Fruit fly (Drosophila melanogaster) whole organism, embryonic: ENCODE data around the gene eco.

ENCODE experiments used
- Awh ChIP-seq: fragments of 200-800 bp; sonication (Bioruptor generic); IDR thresholded peaks from 2 replicates; pipeline ENCODE4, ENCODE4 v1.3.6; 2022; ENCODE audit warnings: missing biosample characterization, missing genetic modification characterization
- CG10321 ChIP-seq: fragments of 200-800 bp; sonication (Bioruptor generic); IDR thresholded peaks from 2 replicates; pipeline ENCODE4 v1.3.6; 2022; ENCODE audit warnings: missing biosample characterization, missing genetic modification characterization
- CG10462 ChIP-seq: fragments of 200-800 bp; sonication (Bioruptor generic); optimal IDR thresholded peaks from 2 replicates; lab custom pipeline; 2016; ENCODE audit warnings: missing biosample characterization, missing genetic modification characterization
- CG11085 ChIP-seq: fragments of 200-800 bp; sonication (Bioruptor generic); IDR thresholded peaks from 2 replicates; pipeline ENCODE4 v1.3.6; 2022; ENCODE audit warnings: missing biosample characterization, missing genetic modification characterization
- CG11247 ChIP-seq: fragments of 200-800 bp; sonication (Bioruptor generic); IDR thresholded peaks from 2 replicates; pipeline ENCODE4 v1.3.6; 2022; ENCODE audit warnings: missing biosample characterization, missing genetic modification characterization
- CG12071 ChIP-seq: fragments of 200-800 bp; sonication (Bioruptor generic); optimal IDR thresholded peaks from 3 replicates; lab custom pipeline; 2018; ENCODE audit warnings: missing biosample characterization, mild to moderate bottlenecking, missing genetic modification characterization
- CG15269 ChIP-seq: fragments of 200-800 bp; sonication (Bioruptor generic); optimal IDR thresholded peaks from 2 replicates; lab custom pipeline; 2018; ENCODE audit warnings: missing biosample characterization, mild to moderate bottlenecking, missing genetic modification characterization, moderate library complexity
- CG17385 ChIP-seq: fragments of 200-800 bp; sonication (Bioruptor generic); optimal IDR thresholded peaks from 3 replicates; lab custom pipeline; 2018; ENCODE audit warnings: missing biosample characterization, mild to moderate bottlenecking, missing genetic modification characterization
- CG2199 ChIP-seq: fragments of 200-800 bp; sonication (Bioruptor generic); IDR thresholded peaks from 3 replicates; pipeline ENCODE4 v1.3.6; 2022; ENCODE audit warnings: missing biosample characterization, missing genetic modification characterization
- CG30020 ChIP-seq: fragments of 200-800 bp; optimal IDR thresholded peaks from 2 replicates; lab custom pipeline; 2019; ENCODE audit warnings: missing biosample characterization, mild to moderate bottlenecking, missing genetic modification characterization, moderate library complexity
- CG3065 ChIP-seq: fragments of 200-800 bp; sonication (Bioruptor generic); optimal IDR thresholded peaks from 2 replicates; lab custom pipeline; 2016; ENCODE audit warnings: missing biosample characterization, missing genetic modification characterization
- CG32772 ChIP-seq: fragments of 200-800 bp; sonication (Bioruptor generic); IDR thresholded peaks from 2 replicates; pipeline ENCODE4 v1.3.6; 2022; ENCODE audit warnings: missing biosample characterization, missing genetic modification characterization
- CG34422 ChIP-seq: fragments of 200-800 bp; sonication (Bioruptor generic); IDR thresholded peaks from 3 replicates; pipeline ENCODE4 v1.3.6; 2022; ENCODE audit warnings: missing biosample characterization, missing genetic modification characterization
- CG4282 ChIP-seq: fragments of 200-800 bp; sonication (Bioruptor generic); optimal IDR thresholded peaks from 2 replicates; lab custom pipeline; 2016; ENCODE audit warnings: missing biosample characterization, missing genetic modification characterization
- CG4617 ChIP-seq: fragments of 200-800 bp; sonication (Bioruptor generic); optimal IDR thresholded peaks from 3 replicates; lab custom pipeline; 2016; ENCODE audit warnings: missing biosample characterization, missing genetic modification characterization, borderline replicate concordance
- CG6272 ChIP-seq: fragments of 200-800 bp; sonication (Bioruptor generic); IDR thresholded peaks from 2 replicates; pipeline ENCODE4 v1.3.6; 2022; ENCODE audit warnings: missing biosample characterization, missing genetic modification characterization
- CG6854 ChIP-seq: fragments of 200-800 bp; sonication (Bioruptor generic); optimal IDR thresholded peaks from 3 replicates; lab custom pipeline; 2017; ENCODE audit warnings: missing biosample characterization, mild to moderate bottlenecking, missing genetic modification characterization
- CG7839 ChIP-seq: fragments of 200-800 bp; sonication (Bioruptor generic); optimal IDR thresholded peaks from 3 replicates; lab custom pipeline; 2018; ENCODE audit warnings: missing biosample characterization, mild to moderate bottlenecking, missing genetic modification characterization, moderate library complexity
- CG7987 ChIP-seq: fragments of 200-800 bp; sonication (Bioruptor generic); optimal IDR thresholded peaks from 2 replicates; lab custom pipeline; 2018; ENCODE audit warnings: missing biosample characterization, mild to moderate bottlenecking, missing genetic modification characterization, moderate library complexity
- CG8478 ChIP-seq: fragments of >200 bp; optimal IDR thresholded peaks from 2 replicates; lab custom pipeline; 2018
- CG9876 ChIP-seq: fragments of 200-800 bp; sonication (Bioruptor generic); optimal IDR thresholded peaks from 2 replicates; lab custom pipeline; 2016; ENCODE audit warnings: missing biosample characterization, missing genetic modification characterization
- Eip74EF ChIP-seq, 2 experiments: fragments of 200-800 bp in 1 of 2; fragments of >200 bp in 1 of 2; sonication (Bioruptor generic) in 1 of 2; optimal IDR thresholded peaks; 2 replicates each; lab custom pipeline; 2017 to 2019; ENCODE audit warnings: missing biosample characterization in 2 of 2, missing genetic modification characterization in 2 of 2, mild to moderate bottlenecking in 1 of 2, moderate library complexity in 1 of 2
- Fer2 ChIP-seq: fragments of 200-800 bp; sonication (Bioruptor generic); optimal IDR thresholded peaks from 2 replicates; lab custom pipeline; 2018; ENCODE audit warnings: missing biosample characterization, mild to moderate bottlenecking, missing genetic modification characterization, moderate library complexity
- HLH4C ChIP-seq: fragments of 200-800 bp; sonication (Bioruptor generic); IDR thresholded peaks from 3 replicates; pipeline ENCODE4 v1.3.6; 2022; ENCODE audit warnings: missing biosample characterization, missing genetic modification characterization; ENCODE audit not compliant: partially characterized antibody
- Hr51 ChIP-seq, 2 experiments: fragments of 200-800 bp; sonication (Bioruptor generic); optimal IDR thresholded peaks; 2 replicates in 1 of 2; 3 replicates in 1 of 2; lab custom pipeline; 2016 to 2018; ENCODE audit warnings: missing biosample characterization in 2 of 2, missing genetic modification characterization in 2 of 2, mild to moderate bottlenecking in 1 of 2, moderate library complexity in 1 of 2
- MESR4 ChIP-seq: fragments of 200-800 bp; sonication (Bioruptor generic); optimal IDR thresholded peaks from 2 replicates; lab custom pipeline; 2018; ENCODE audit warnings: missing biosample characterization, mild to moderate bottlenecking, missing genetic modification characterization, moderate library complexity
- MTF-1 ChIP-seq: fragments of 200-800 bp; sonication (Bioruptor generic); optimal IDR thresholded peaks from 2 replicates; lab custom pipeline; 2018; ENCODE audit warnings: missing biosample characterization, mild to moderate bottlenecking, missing genetic modification characterization, borderline replicate concordance
- Med ChIP-seq: fragments of 200-800 bp; sonication (Bioruptor generic); peaks from one replicate; lab custom pipeline; 2016; ENCODE audit warnings: missing biosample characterization, missing genetic modification characterization, mild to moderate bottlenecking, inconsistent platforms, moderate library complexity
- Meics ChIP-seq: fragments of 200-800 bp; sonication (Bioruptor generic); optimal IDR thresholded peaks from 2 replicates; lab custom pipeline; 2017; ENCODE audit warnings: missing biosample characterization, mild to moderate bottlenecking, missing genetic modification characterization
- Mes4 ChIP-seq: fragments of 200-800 bp; sonication (Bioruptor generic); optimal IDR thresholded peaks from 2 replicates; lab custom pipeline; 2016; ENCODE audit warnings: missing biosample characterization, missing genetic modification characterization
- Mrtf ChIP-seq: fragments of 200-800 bp; sonication (Bioruptor generic); IDR thresholded peaks from 3 replicates; pipeline ENCODE4 v1.3.6; 2022; ENCODE audit warnings: missing biosample characterization, missing genetic modification characterization
- Neu2 ChIP-seq: fragments of 200-800 bp; sonication (Bioruptor generic); optimal IDR thresholded peaks from 3 replicates; lab custom pipeline; 2016; ENCODE audit warnings: missing biosample characterization, missing genetic modification characterization, borderline replicate concordance
- Scr ChIP-seq: fragments of 200-800 bp; sonication (Bioruptor generic); IDR thresholded peaks from 2 replicates; pipeline ENCODE4 v1.3.6; 2022; ENCODE audit warnings: missing biosample characterization, missing genetic modification characterization; ENCODE audit not compliant: partially characterized antibody
- bsh ChIP-seq, 2 experiments: fragments of 200-800 bp; sonication (Bioruptor generic); optimal IDR thresholded peaks; 2 replicates each; lab custom pipeline; 2017 to 2018; ENCODE audit warnings: mild to moderate bottlenecking in 2 of 2, missing biosample characterization in 2 of 2, missing genetic modification characterization in 2 of 2, moderate library complexity in 1 of 2
- cad ChIP-seq: fragments of >200 bp; optimal IDR thresholded peaks from 2 replicates; lab custom pipeline; 2017; ENCODE audit warnings: missing biosample characterization, missing genetic modification characterization
- chn ChIP-seq: fragments of 200-800 bp; sonication (Bioruptor generic); optimal IDR thresholded peaks from 2 replicates; lab custom pipeline; 2016; ENCODE audit warnings: missing biosample characterization, missing genetic modification characterization
- ci ChIP-seq: fragments of 200-800 bp; sonication (Bioruptor generic); IDR thresholded peaks from 3 replicates; pipeline ENCODE4 v1.3.6; 2022; ENCODE audit warnings: missing biosample characterization, missing genetic modification characterization
- crc ChIP-seq: fragments of 200-800 bp; sonication (Bioruptor generic); optimal IDR thresholded peaks from 2 replicates; lab custom pipeline; 2016; ENCODE audit warnings: missing biosample characterization, missing genetic modification characterization
- dati ChIP-seq: fragments of 200-800 bp; sonication (Bioruptor generic); IDR thresholded peaks from 2 replicates; pipeline ENCODE4 v1.3.6; 2022; ENCODE audit warnings: missing biosample characterization, missing genetic modification characterization
- hkb ChIP-seq, 2 experiments: fragments of 200-800 bp in 1 of 2; fragments of >200 bp in 1 of 2; sonication (Bioruptor generic) in 1 of 2; IDR thresholded peaks in 1 of 2; optimal IDR thresholded peaks in 1 of 2; 2 replicates each; pipeline versions ENCODE4 v1.3.6 to Lab custom; 2017 to 2022; ENCODE audit warnings: missing biosample characterization in 1 of 2, missing genetic modification characterization in 1 of 2
- jumu ChIP-seq: fragments of 200-800 bp; sonication (Bioruptor generic); optimal IDR thresholded peaks from 3 replicates; lab custom pipeline; 2016; ENCODE audit warnings: missing biosample characterization, missing genetic modification characterization
- kni ChIP-seq: fragments of 200-800 bp; sonication (Bioruptor generic); optimal IDR thresholded peaks from 3 replicates; lab custom pipeline; 2017; ENCODE audit warnings: mild to moderate bottlenecking, missing biosample characterization, missing genetic modification reagents, missing genetic modification characterization
- nmo ChIP-seq: fragments of 200-800 bp; sonication (Bioruptor generic); optimal IDR thresholded peaks from 2 replicates; lab custom pipeline; 2018; ENCODE audit warnings: missing biosample characterization, mild to moderate bottlenecking, missing genetic modification characterization, moderate library complexity
- pum ChIP-seq: fragments of 200-800 bp; sonication (Bioruptor generic); optimal IDR thresholded peaks from 2 replicates; lab custom pipeline; 2016; ENCODE audit warnings: missing biosample characterization, missing genetic modification characterization
- pzg ChIP-seq: fragments of 200-800 bp; sonication (Bioruptor generic); optimal IDR thresholded peaks from 3 replicates; lab custom pipeline; 2018; ENCODE audit warnings: missing biosample characterization, mild to moderate bottlenecking, missing genetic modification characterization, moderate library complexity
- shn ChIP-seq: fragments of 200-800 bp; sonication (Bioruptor generic); optimal IDR thresholded peaks from 3 replicates; lab custom pipeline; 2016; ENCODE audit warnings: missing biosample characterization, missing genetic modification characterization
- toy ChIP-seq: fragments of 200-800 bp; sonication (Bioruptor generic); IDR thresholded peaks from 2 replicates; pipeline ENCODE4 v1.3.6; 2022; ENCODE audit warnings: missing biosample characterization, missing genetic modification characterization
- twi ChIP-seq: fragments of 200-800 bp; optimal IDR thresholded peaks from 2 replicates; lab custom pipeline; 2019; ENCODE audit warnings: missing biosample characterization, mild to moderate bottlenecking, missing genetic modification characterization, moderate library complexity
- unpg ChIP-seq: fragments of 200-800 bp; sonication (Bioruptor generic); optimal IDR thresholded peaks from 3 replicates; lab custom pipeline; 2018; ENCODE audit warnings: missing biosample characterization, mild to moderate bottlenecking, missing genetic modification characterization, moderate library complexity
- zfh1 ChIP-seq: fragments of 200-800 bp; sonication (Bioruptor generic); IDR thresholded peaks from 3 replicates; pipeline ENCODE4 v1.3.6; 2022; ENCODE audit warnings: missing biosample characterization, missing genetic modification characterization

The eco gene

dm6 chr3L:7368934-7369333 is 29.8 kb upstream of the eco start, which contains the start of gene Sh3beta:
TSS of gene Sh3beta (minus strand) at chr3L:7369260.
- TF ChIP-seq CG8478 (lab: Kevin White, UChicago) (no peak), Med (GFP tag; lab: Kevin White, UChicago) (peak; percentile 76), CG6272 (no peak), CG34422 (GFP tag; lab: Robert Waterston, UW) (0 out of 3 replicates have a peak, but pooled peaks have one; percentile 21), zfh1 (no peak), CG9876 (GFP tag; lab: Kevin White, UChicago) (no peak), Meics (GFP tag; lab: Kevin White, UChicago) (peak; percentile 38), CG17385 (no peak), Hr51 (GFP tag; optimal IDR thresholded peaks at IDR 0.05; lab: Kevin White, UChicago) (no peak), CG10321 (GFP tag; lab: Robert Waterston, UW) (peak; percentile 16; the same call in 1 of the 2 replicates), CG2199 (GFP tag; lab: Robert Waterston, UW) (no peak), Fer2 (tag; lab: Kevin White, UChicago) (no peak), HLH4C (no peak), CG7987 (GFP tag; lab: Kevin White, UChicago) (no peak), MESR4 (GFP tag; lab: Kevin White, UChicago) (peak; percentile 51), Neu2 (GFP tag; lab: Kevin White, UChicago) (no peak), dati (GFP tag; lab: Robert Waterston, UW) (no peak), CG12071 (GFP tag; lab: Kevin White, UChicago) (no peak), CG6854 (no peak), pzg (GFP tag; lab: Kevin White, UChicago) (peak; percentile 2), cad (GFP tag; lab: Kevin White, UChicago) (peak; percentile 6), CG10462 (no peak), Scr (no peak), CG4617 (GFP tag; lab: Kevin White, UChicago) (peak; percentile 39), CG7839 (tag; lab: Kevin White, UChicago) (no peak), CG11085 (GFP tag; lab: Robert Waterston, UW) (no peak), Awh (GFP tag; lab: Robert Waterston, UW) (no peak), CG32772 (no peak), CG30020 (tag; lab: Kevin White, UChicago) (no peak), CG4282 (GFP tag; lab: Kevin White, UChicago) (no peak), Mes4 (GFP tag; lab: Kevin White, UChicago) (no peak), Eip74EF (GFP tag; optimal IDR thresholded peaks at IDR 0.05; lab: Kevin White, UChicago) (no peak), chn (no peak), CG3065 (GFP tag; lab: Kevin White, UChicago) (peak; percentile 71), pum (GFP tag; lab: Kevin White, UChicago) (no peak), ci (GFP tag; lab: Robert Waterston, UW) (no peak)

- TF ChIP-seq CG15269 (tag; lab: Kevin White, UChicago) (peak; percentile 54), unpg (GFP tag; lab: Kevin White, UChicago) (peak; percentile 59), jumu (GFP tag; lab: Kevin White, UChicago) (no peak), bsh (GFP tag; optimal IDR thresholded peaks at IDR 0.05; lab: Kevin White, UChicago) (peak in 1 of 2 experiments; percentile 37), nmo (GFP tag; lab: Kevin White, UChicago) (peak; percentile 24), MTF-1 (GFP tag; lab: Kevin White, UChicago) (no peak), twi (tag; lab: Kevin White, UChicago) (no peak), kni (GFP tag; lab: Kevin White, UChicago) (peak; percentile 52), hkb (optimal IDR thresholded peaks at IDR 0.05; lab: Kevin White, UChicago) (no peak), hkb (GFP tag; IDR thresholded peaks at IDR 0.05; lab: Robert Waterston, UW) (peak; percentile 43), toy (GFP tag; lab: Robert Waterston, UW) (no peak), CG11247 (GFP tag; lab: Robert Waterston, UW) (no peak), shn (no peak), Mrtf (GFP tag; lab: Robert Waterston, UW) (no peak), crc (GFP tag; lab: Kevin White, UChicago) (no peak)
Measured at dm6 chr3L:7367798-7368678, 28.9 kb upstream of the eco start.
